Worm (Caenorhabditis elegans) whole organism, young adult: ENCODE measurements around the gene F47C12.6.

Experiments used
- B0336.3 ChIP-seq: fragments of 200-800 bp; sonication (Bioruptor generic); IDR thresholded peaks from 2 replicates; pipeline ENCODE4 v1.3.6; 2022; ENCODE audit warnings: missing genetic modification characterization, missing compliant biosample characterization
- C06A6.2 ChIP-seq: fragments of 200-800 bp; sonication (Bioruptor generic); conservative IDR thresholded peaks from 2 replicates; pipeline ENCODE4 v1.3.6; 2022; ENCODE audit warnings: missing genetic modification characterization, missing compliant biosample characterization
- D2030.7 ChIP-seq: fragments of 200-800 bp; sonication (Bioruptor generic); IDR thresholded peaks from 2 replicates; pipeline ENCODE4 v1.3.6; 2022; ENCODE audit warnings: missing genetic modification reagents, missing genetic modification characterization, missing compliant biosample characterization
- F22D6.2 ChIP-seq: sonication (generic microtip); optimal IDR thresholded peaks from 2 replicates; lab custom pipeline; 2016; ENCODE audit warnings: mild to moderate bottlenecking, missing genetic modification characterization, missing compliant biosample characterization
- F23B12.7 ChIP-seq: sonication (generic microtip); optimal IDR thresholded peaks from 2 replicates; lab custom pipeline; 2017; ENCODE audit warnings: missing genetic modification characterization, mild to moderate bottlenecking, missing compliant biosample characterization, antibody characterized with exemption, moderate library complexity; ENCODE audit not compliant: insufficient read depth
- F57C9.4 ChIP-seq: sonication (generic microtip); optimal IDR thresholded peaks from 2 replicates; lab custom pipeline; 2017; ENCODE audit warnings: mild to moderate bottlenecking, missing genetic modification characterization, missing compliant biosample characterization
- Y67H2A.10 ChIP-seq: fragments of 200-800 bp; sonication (Bioruptor generic); conservative IDR thresholded peaks from 2 replicates; pipeline ENCODE4 v1.3.6; 2022; ENCODE audit warnings: missing genetic modification reagents, missing genetic modification characterization, missing compliant biosample characterization
- ama-1 ChIP-seq, 3 experiments: fragments of 150-350 bp in 1 of 3; sonication (generic microtip) in 2 of 3; optimal IDR thresholded peaks; 2 replicates each; lab custom pipeline; 2014 to 2018; ENCODE audit warnings: missing biosample characterization in 2 of 3, missing genetic modification characterization in 2 of 3, missing genetic modification reagents in 2 of 3
- aptf-3 ChIP-seq: fragments of 200-800 bp; sonication (Bioruptor generic); IDR thresholded peaks from 2 replicates; pipeline ENCODE4 v1.3.6; 2022; ENCODE audit warnings: missing genetic modification characterization, missing compliant biosample characterization
- attf-5 ChIP-seq: fragments of 200-800 bp; sonication (Bioruptor generic); optimal IDR thresholded peaks from 2 replicates; lab custom pipeline; 2018; ENCODE audit warnings: mild to moderate bottlenecking, missing genetic modification characterization, missing compliant biosample characterization
- attf-6 ChIP-seq: fragments of 200-800 bp; sonication (Bioruptor generic); IDR thresholded peaks from 2 replicates; pipeline ENCODE4 v1.3.6; 2022; ENCODE audit warnings: missing genetic modification reagents, missing genetic modification characterization, missing compliant biosample characterization
- cebp-1 ChIP-seq, 2 experiments: fragments of 200-800 bp in 1 of 2; sonication (Bioruptor generic) in 1 of 2; sonication (generic microtip) in 1 of 2; IDR thresholded peaks in 1 of 2; optimal IDR thresholded peaks in 1 of 2; 2 replicates each; pipeline versions ENCODE4 v1.3.6 to Lab custom; 2017 to 2022; ENCODE audit warnings: missing compliant biosample characterization in 2 of 2, missing genetic modification characterization in 2 of 2, mild to moderate bottlenecking in 1 of 2, missing genetic modification reagents in 1 of 2, moderate library complexity in 1 of 2
- ceh-58 ChIP-seq: fragments of 200-800 bp; sonication (Bioruptor generic); IDR thresholded peaks from 2 replicates; pipeline ENCODE4 v1.3.6; 2022; ENCODE audit warnings: missing genetic modification characterization, missing compliant biosample characterization
- ceh-91 ChIP-seq: fragments of 200-800 bp; sonication (Bioruptor generic); IDR thresholded peaks from 2 replicates; pipeline ENCODE4 v1.3.6; 2022; ENCODE audit warnings: missing genetic modification reagents, missing genetic modification characterization, missing compliant biosample characterization
- die-1 ChIP-seq: sonication (generic microtip); optimal IDR thresholded peaks from 2 replicates; lab custom pipeline; 2016; ENCODE audit warnings: missing genotype, mild to moderate bottlenecking, missing genetic modification characterization, missing compliant biosample characterization
- dpl-1 ChIP-seq: fragments of 150-350 bp; optimal IDR thresholded peaks from 2 replicates; lab custom pipeline; 2014; ENCODE audit warnings: missing biosample characterization, missing genetic modification reagents, missing genetic modification characterization
- efl-1 ChIP-seq: fragments of 150-350 bp; optimal IDR thresholded peaks from 2 replicates; lab custom pipeline; 2014; ENCODE audit warnings: missing biosample characterization, missing genetic modification reagents, missing genetic modification characterization
- fkh-3 ChIP-seq: sonication (generic microtip); optimal IDR thresholded peaks from 2 replicates; lab custom pipeline; 2016; ENCODE audit warnings: mild to moderate bottlenecking, missing genetic modification characterization, missing compliant biosample characterization
- gei-17 ChIP-seq: fragments of 200-800 bp; sonication (Bioruptor generic); optimal IDR thresholded peaks from 2 replicates; lab custom pipeline; 2018; ENCODE audit warnings: mild to moderate bottlenecking, missing genetic modification characterization, missing compliant biosample characterization
- hlh-26 ChIP-seq: fragments of 200-800 bp; sonication (Bioruptor generic); conservative IDR thresholded peaks from 2 replicates; pipeline ENCODE4 v1.3.6; 2022; ENCODE audit warnings: missing genetic modification reagents, missing genetic modification characterization, missing compliant biosample characterization
- hsf-1 ChIP-seq: fragments of 200-800 bp; sonication (Bioruptor generic); IDR thresholded peaks from 2 replicates; pipeline ENCODE4 v1.3.6; 2022; ENCODE audit warnings: missing genetic modification reagents, missing genetic modification characterization, missing compliant biosample characterization
- lag-1 ChIP-seq: fragments of 200-800 bp; sonication (Bioruptor generic); IDR thresholded peaks from 2 replicates; pipeline ENCODE4 v1.3.6; 2022; ENCODE audit warnings: missing genetic modification reagents, missing genetic modification characterization, missing compliant biosample characterization
- lin-26 ChIP-seq: fragments of 200-800 bp; sonication (Bioruptor generic); IDR thresholded peaks from 2 replicates; pipeline ENCODE4 v1.3.6; 2022; ENCODE audit warnings: missing genetic modification reagents, missing genetic modification characterization, missing compliant biosample characterization
- lin-35 ChIP-seq, 3 experiments: fragments of 150-350 bp in 2 of 3; sonication (generic microtip) in 1 of 3; optimal IDR thresholded peaks; 2 replicates each; lab custom pipeline; 2014 to 2018; ENCODE audit warnings: missing biosample characterization in 3 of 3, missing genetic modification characterization in 3 of 3, missing genetic modification reagents in 3 of 3
- lin-54 ChIP-seq: fragments of 200-800 bp; sonication (Bioruptor generic); optimal IDR thresholded peaks from 2 replicates; lab custom pipeline; 2018; ENCODE audit warnings: mild to moderate bottlenecking, missing genetic modification characterization, missing compliant biosample characterization
- madf-3 ChIP-seq: fragments of 200-800 bp; sonication (Bioruptor generic); IDR thresholded peaks from 2 replicates; pipeline ENCODE4 v1.3.6; 2022; ENCODE audit warnings: missing genetic modification reagents, missing genetic modification characterization, missing compliant biosample characterization
- madf-6 ChIP-seq: fragments of 200-800 bp; sonication (Bioruptor generic); IDR thresholded peaks from 2 replicates; pipeline ENCODE4 v1.3.6; 2022; ENCODE audit warnings: missing genetic modification reagents, missing genetic modification characterization, missing compliant biosample characterization
- mcd-1 ChIP-seq: fragments of 200-800 bp; sonication (Bioruptor generic); IDR thresholded peaks from 2 replicates; pipeline ENCODE4 v1.3.6; 2022; ENCODE audit warnings: missing genetic modification reagents, missing genetic modification characterization, missing compliant biosample characterization
- nhr-120 ChIP-seq: fragments of 200-800 bp; sonication (Bioruptor generic); IDR thresholded peaks from 2 replicates; pipeline ENCODE4 v1.3.6; 2022; ENCODE audit warnings: missing genetic modification characterization, missing compliant biosample characterization
- pbrm-1 ChIP-seq: fragments of 200-800 bp; sonication (Bioruptor generic); IDR thresholded peaks from 2 replicates; pipeline ENCODE4 v1.3.6; 2022; ENCODE audit warnings: missing genetic modification reagents, missing genetic modification characterization, missing compliant biosample characterization
- rcor-1 ChIP-seq: fragments of 200-800 bp; sonication (Bioruptor generic); IDR thresholded peaks from 2 replicates; pipeline ENCODE4 v1.3.6; 2022; ENCODE audit warnings: missing genetic modification reagents, missing genetic modification characterization, missing compliant biosample characterization
- repo-1 ChIP-seq: sonication (generic microtip); optimal IDR thresholded peaks from 2 replicates; lab custom pipeline; 2017; ENCODE audit warnings: mild to moderate bottlenecking, missing genetic modification characterization, missing compliant biosample characterization
- snpc-1.1 ChIP-seq: sonication (generic microtip); optimal IDR thresholded peaks from 2 replicates; lab custom pipeline; 2017; ENCODE audit warnings: missing genetic modification characterization, mild to moderate bottlenecking, missing compliant biosample characterization, antibody characterized with exemption, moderate library complexity, missing genotype, missing genetic modification reagents; ENCODE audit not compliant: insufficient read depth
- snpc-3.4 ChIP-seq: sonication (generic microtip); optimal IDR thresholded peaks from 2 replicates; lab custom pipeline; 2017; ENCODE audit warnings: missing genetic modification characterization, mild to moderate bottlenecking, missing compliant biosample characterization, antibody characterized with exemption, moderate library complexity, missing genotype, missing genetic modification reagents
- unc-130 ChIP-seq: sonication (generic microtip); optimal IDR thresholded peaks from 2 replicates; lab custom pipeline; 2016; ENCODE audit warnings: missing genetic modification reagents, missing genetic modification characterization, missing compliant biosample characterization
- ztf-18 ChIP-seq: sonication (generic microtip); optimal IDR thresholded peaks from 2 replicates; lab custom pipeline; 2016; ENCODE audit warnings: missing genotype, mild to moderate bottlenecking, missing genetic modification characterization, missing compliant biosample characterization
- ztf-25 ChIP-seq: fragments of 200-800 bp; sonication (Bioruptor generic); IDR thresholded peaks from 2 replicates; pipeline ENCODE4 v1.3.6; 2022; ENCODE audit warnings: missing genetic modification reagents, missing genetic modification characterization, missing compliant biosample characterization
- ztf-26 ChIP-seq: sonication (generic microtip); optimal IDR thresholded peaks from 2 replicates; lab custom pipeline; 2017; ENCODE audit warnings: missing genetic modification characterization, missing compliant biosample characterization
- ztf-28 ChIP-seq: fragments of 200-800 bp; sonication (Bioruptor generic); IDR thresholded peaks from 2 replicates; pipeline ENCODE4 v1.3.6; 2022; ENCODE audit warnings: missing genetic modification reagents, missing genetic modification characterization, missing compliant biosample characterization
- ztf-6 ChIP-seq: fragments of 200-800 bp; sonication (Bioruptor generic); IDR thresholded peaks from 2 replicates; pipeline ENCODE4 v1.3.6; 2022; ENCODE audit warnings: missing genetic modification reagents, missing genetic modification characterization, missing compliant biosample characterization

The F47C12.6 gene

ce11 chrIV:3993292-3993691 lies at the start of gene F47C12.6:
Gene F47C12.6 (minus strand): TSS chrIV:3993392.
- TF ChIP-seq hlh-26 (no peak), F23B12.7 (tag; lab: Kevin White, UChicago) (no peak), snpc-3.4 (tag; lab: Kevin White, UChicago) (no peak), hsf-1 (GFP tag; lab: Robert Waterston, UW) (no peak), ceh-91 (no peak), ztf-6 (no peak), ztf-26 (no peak), ama-1 (optimal IDR thresholded peaks at IDR 0.05; lab: Kevin White, UChicago) (no peak), ama-1 (GFP tag; optimal IDR thresholded peaks at IDR 0.05; lab: Kevin White, UChicago) (no peak), nhr-120 (GFP tag; lab: Robert Waterston, UW) (no peak), F22D6.2 (tag; lab: Kevin White, UChicago) (no peak), lag-1 (no peak), C06A6.2 (GFP tag; lab: Robert Waterston, UW) (no peak), lin-26 (GFP tag; lab: Robert Waterston, UW) (no peak), ztf-25 (GFP tag; lab: Robert Waterston, UW) (no peak), aptf-3 (GFP tag; lab: Robert Waterston, UW) (no peak)
- TF ChIP-seq, all 124 proteins: peak for 0

ce11 chrIV:4042274-4042673 lies 49.1 kb upstream of the F47C12.6 start, which contains the start of gene cdc-73:
Gene cdc-73 (plus strand): TSS chrIV:4042575.
- TF ChIP-seq Y67H2A.10 (GFP tag; lab: Robert Waterston, UW) (no peak), pbrm-1 (GFP tag; lab: Robert Waterston, UW) (no peak), lin-35 (GFP tag; optimal IDR thresholded peaks at IDR 0.05; lab: Kevin White, UChicago) (peak in 1 of 3 experiments; percentile 60), attf-5 (GFP tag; lab: Kevin White, UChicago) (peak; percentile 6), mcd-1 (GFP tag; lab: Robert Waterston, UW) (peak; percentile 38; the same call in 1 of the 2 replicates), lin-54 (GFP tag; lab: Kevin White, UChicago) (peak; percentile 91), die-1 (tag; lab: Kevin White, UChicago) (no peak), unc-130 (GFP tag; lab: Kevin White, UChicago) (peak; percentile 29), ztf-18 (tag; lab: Kevin White, UChicago) (peak; percentile 21), gei-17 (no peak), repo-1 (tag; lab: Kevin White, UChicago) (no peak), efl-1 (peak; percentile 71), D2030.7 (GFP tag; lab: Robert Waterston, UW) (no peak), madf-6 (GFP tag; lab: Robert Waterston, UW) (no peak), dpl-1 (GFP tag; lab: Kevin White, UChicago) (peak; percentile 75), ama-1 (optimal IDR thresholded peaks at IDR 0.05; lab: Kevin White, UChicago) (no peak), ama-1 (GFP tag; optimal IDR thresholded peaks at IDR 0.05; lab: Kevin White, UChicago) (no peak), hlh-26 (no peak), nhr-120 (GFP tag; lab: Robert Waterston, UW) (no peak), attf-6 (GFP tag; lab: Robert Waterston, UW) (no peak), fkh-3 (tag; lab: Kevin White, UChicago) (no peak), ceh-58 (GFP tag; lab: Robert Waterston, UW) (no peak), ztf-28 (GFP tag; lab: Robert Waterston, UW) (peak; percentile 70; the same call in 1 of the 2 replicates), madf-3 (GFP tag; lab: Robert Waterston, UW) (no peak), rcor-1 (GFP tag; lab: Robert Waterston, UW) (no peak), cebp-1 (GFP tag; IDR thresholded peaks at IDR 0.05; lab: Robert Waterston, UW) (no peak), cebp-1 (tag; optimal IDR thresholded peaks at IDR 0.05; lab: Kevin White, UChicago) (no peak), snpc-1.1 (no peak), F57C9.4 (tag; lab: Kevin White, UChicago) (no peak), B0336.3 (GFP tag; lab: Robert Waterston, UW) (no peak)
